Worm (Caenorhabditis elegans) whole organism, late embryonic: ENCODE data around the gene C26F1.1.

Experiments used
- F13H6.1 ChIP-seq: sonication (generic microtip); optimal IDR thresholded peaks from 2 replicates; lab custom pipeline; 2016; ENCODE audit warnings: missing genetic modification characterization, missing compliant biosample characterization
- ama-1 ChIP-seq: fragments of 150-350 bp; optimal IDR thresholded peaks from 2 replicates; lab custom pipeline; 2014
- ceh-14 ChIP-seq: sonication (generic microtip); optimal IDR thresholded peaks from 2 replicates; lab custom pipeline; 2016; ENCODE audit warnings: missing genotype, missing genetic modification characterization, missing compliant biosample characterization
- ceh-31 ChIP-seq: sonication (generic microtip); optimal IDR thresholded peaks from 2 replicates; lab custom pipeline; 2016; ENCODE audit warnings: missing genetic modification characterization, missing compliant biosample characterization
- che-1 ChIP-seq: sonication (generic microtip); optimal IDR thresholded peaks from 2 replicates; lab custom pipeline; 2016; ENCODE audit warnings: mild to moderate bottlenecking, missing genetic modification characterization, missing compliant biosample characterization
- fkh-10 ChIP-seq: fragments of 150-350 bp; optimal IDR thresholded peaks from 2 replicates; lab custom pipeline; 2014; ENCODE audit warnings: missing biosample characterization, missing genetic modification reagents, missing genetic modification characterization
- hlh-15 ChIP-seq: sonication (generic microtip); optimal IDR thresholded peaks from 2 replicates; lab custom pipeline; 2016; ENCODE audit warnings: missing genetic modification characterization, missing compliant biosample characterization
- mec-3 ChIP-seq: sonication (generic microtip); optimal IDR thresholded peaks from 2 replicates; lab custom pipeline; 2016; ENCODE audit warnings: borderline replicate concordance, missing genetic modification characterization, missing compliant biosample characterization
- pros-1 ChIP-seq: fragments of 150-350 bp; optimal IDR thresholded peaks from 2 replicates; lab custom pipeline; 2014; ENCODE audit warnings: missing biosample characterization, missing genetic modification reagents, missing genetic modification characterization
- ttx-3 ChIP-seq: sonication (generic microtip); optimal IDR thresholded peaks from 2 replicates; lab custom pipeline; 2016; ENCODE audit warnings: missing genetic modification reagents, missing genetic modification characterization, missing compliant biosample characterization
- unc-86 ChIP-seq: sonication (generic microtip); optimal IDR thresholded peaks from 2 replicates; lab custom pipeline; 2016; ENCODE audit warnings: missing genetic modification characterization, missing compliant biosample characterization

- TF ChIP-seq mec-3 (tag; lab: Kevin White, UChicago) = no peak
- TF ChIP-seq fkh-10 = no peak
- no peak for TF ChIP-seq che-1 (tag; lab: Kevin White, UChicago)
- TF ChIP-seq pros-1 (tag; lab: Kevin White, UChicago) = no peak
- no peak for TF ChIP-seq ceh-14 (tag; lab: Kevin White, UChicago)
- no peak for TF ChIP-seq hlh-15
- no peak for TF ChIP-seq F13H6.1 (tag; lab: Kevin White, UChicago)
- TF ChIP-seq ama-1 (lab: Kevin White, UChicago) = no peak
- TF ChIP-seq ceh-31 (tag; lab: Kevin White, UChicago) = no peak
- no peak for TF ChIP-seq ttx-3
- TF ChIP-seq unc-86 = no peak
Observed at ce11 chrV:7826917-7827316, 41.7 kb downstream of the C26F1.1 start, which contains the start of gene mig-6.
